Worm (Caenorhabditis elegans) whole organism, mixed stage, embryonic: ENCODE measurements around the gene srh-218.

Experiments
- M03D4.4 ChIP-seq: sonication (generic microtip); optimal IDR thresholded peaks from 2 replicates; lab custom pipeline; 2017; ENCODE audit warnings: mild to moderate bottlenecking, missing genetic modification characterization, missing compliant biosample characterization
- bed-3 ChIP-seq: fragments of 200-800 bp; sonication (Bioruptor generic); optimal IDR thresholded peaks from 3 replicates; lab custom pipeline; 2018; ENCODE audit warnings: mild to moderate bottlenecking, missing genetic modification characterization, moderate library complexity, missing compliant biosample characterization
- blmp-1 ChIP-seq: fragments of 150-350 bp; optimal IDR thresholded peaks from 2 replicates; lab custom pipeline; 2014; ENCODE audit warnings: missing biosample characterization, missing genetic modification characterization
- ceh-39 ChIP-seq: fragments of 150-350 bp; optimal IDR thresholded peaks from 2 replicates; lab custom pipeline; 2014; ENCODE audit warnings: missing biosample characterization, missing genetic modification characterization
- ceh-43 ChIP-seq: fragments of 200-800 bp; sonication (Bioruptor generic); optimal IDR thresholded peaks from 2 replicates; lab custom pipeline; 2018; ENCODE audit warnings: mild to moderate bottlenecking, missing genetic modification characterization, moderate library complexity, missing compliant biosample characterization
- ceh-83 ChIP-seq: fragments of 200-800 bp; sonication (Bioruptor generic); optimal IDR thresholded peaks from 2 replicates; lab custom pipeline; 2018; ENCODE audit warnings: mild to moderate bottlenecking, missing genetic modification characterization, missing compliant biosample characterization
- ces-1 ChIP-seq: fragments of 150-350 bp; optimal IDR thresholded peaks from 2 replicates; lab custom pipeline; 2014; ENCODE audit warnings: missing biosample characterization, missing genetic modification reagents, missing genetic modification characterization
- cnd-1 ChIP-seq: fragments of 200-800 bp; sonication (Bioruptor generic); optimal IDR thresholded peaks from 2 replicates; lab custom pipeline; 2018; ENCODE audit warnings: mild to moderate bottlenecking, missing genetic modification characterization, missing compliant biosample characterization
- drap-1 ChIP-seq: fragments of 200-800 bp; sonication (Bioruptor generic); optimal IDR thresholded peaks from 3 replicates; lab custom pipeline; 2018; ENCODE audit warnings: mild to moderate bottlenecking, missing genetic modification characterization, missing compliant biosample characterization
- elt-3 ChIP-seq: fragments of 150-350 bp; optimal IDR thresholded peaks from 2 replicates; lab custom pipeline; 2014; ENCODE audit warnings: missing biosample characterization, missing genetic modification characterization
- ham-2 ChIP-seq: fragments of 200-800 bp; sonication (Bioruptor generic); optimal IDR thresholded peaks from 2 replicates; lab custom pipeline; 2018; ENCODE audit warnings: mild to moderate bottlenecking, missing genetic modification characterization, missing compliant biosample characterization
- hlh-1 ChIP-seq: fragments of 150-350 bp; optimal IDR thresholded peaks from 2 replicates; lab custom pipeline; 2014; ENCODE audit warnings: missing biosample characterization, missing genetic modification reagents, missing genetic modification characterization
- lin-13 ChIP-seq: fragments of 150-350 bp; optimal IDR thresholded peaks from 2 replicates; lab custom pipeline; 2014; ENCODE audit warnings: missing biosample characterization, missing genetic modification characterization
- lin-32 ChIP-seq: fragments of 200-800 bp; sonication (Bioruptor generic); optimal IDR thresholded peaks from 2 replicates; lab custom pipeline; 2018; ENCODE audit warnings: mild to moderate bottlenecking, missing genetic modification characterization, missing compliant biosample characterization
- lsy-2 ChIP-seq: fragments of 150-350 bp; optimal IDR thresholded peaks from 2 replicates; lab custom pipeline; 2014; ENCODE audit warnings: missing biosample characterization, missing genetic modification characterization
- mab-5 ChIP-seq: fragments of 150-350 bp; optimal IDR thresholded peaks from 2 replicates; lab custom pipeline; 2014; ENCODE audit warnings: missing biosample characterization, missing genetic modification characterization
- mep-1 ChIP-seq: fragments of 150-350 bp; optimal IDR thresholded peaks from 2 replicates; lab custom pipeline; 2017; ENCODE audit warnings: missing biosample characterization, missing genetic modification reagents, missing genetic modification characterization, inconsistent platforms
- nhr-2 ChIP-seq: fragments of 150-350 bp; optimal IDR thresholded peaks from 2 replicates; lab custom pipeline; 2014; ENCODE audit warnings: missing biosample characterization, missing genetic modification characterization
- nhr-237 ChIP-seq: fragments of 150-350 bp; optimal IDR thresholded peaks from 2 replicates; lab custom pipeline; 2014; ENCODE audit warnings: missing biosample characterization, missing genetic modification characterization
- nhr-28 ChIP-seq: fragments of 150-350 bp; optimal IDR thresholded peaks from 2 replicates; lab custom pipeline; 2014; ENCODE audit warnings: missing biosample characterization, missing genetic modification characterization
- nhr-76 ChIP-seq: sonication (generic microtip); optimal IDR thresholded peaks from 2 replicates; lab custom pipeline; 2017; ENCODE audit warnings: missing biosample characterization, missing genetic modification characterization
- pha-4 ChIP-seq: fragments of 150-350 bp; optimal IDR thresholded peaks from 2 replicates; lab custom pipeline; 2018; ENCODE audit warnings: missing biosample characterization, missing genetic modification reagents, missing genetic modification characterization
- sem-2 ChIP-seq: fragments of 200-800 bp; sonication (Bioruptor generic); optimal IDR thresholded peaks from 2 replicates; lab custom pipeline; 2018; ENCODE audit warnings: mild to moderate bottlenecking, missing genetic modification characterization, missing compliant biosample characterization
- snpc-4 ChIP-seq: fragments of 150-350 bp; optimal IDR thresholded peaks from 2 replicates; lab custom pipeline; 2014; ENCODE audit warnings: missing biosample characterization, missing genetic modification characterization
- sptf-1 ChIP-seq: sonication (generic microtip); optimal IDR thresholded peaks from 2 replicates; lab custom pipeline; 2017; ENCODE audit warnings: mild to moderate bottlenecking, missing genetic modification characterization, moderate library complexity, missing compliant biosample characterization
- unc-39 ChIP-seq: fragments of 150-350 bp; optimal IDR thresholded peaks from 2 replicates; lab custom pipeline; 2014; ENCODE audit warnings: missing biosample characterization, missing genetic modification characterization
- unc-62 ChIP-seq: fragments of 150-350 bp; optimal IDR thresholded peaks from 2 replicates; lab custom pipeline; 2014; ENCODE audit warnings: missing biosample characterization, missing genetic modification reagents, missing genetic modification characterization
- zip-8 ChIP-seq: fragments of 150-350 bp; optimal IDR thresholded peaks from 2 replicates; lab custom pipeline; 2014; ENCODE audit warnings: missing biosample characterization, missing genetic modification characterization
- ztf-11 ChIP-seq: fragments of 150-350 bp; optimal IDR thresholded peaks from 2 replicates; lab custom pipeline; 2014; ENCODE audit warnings: missing biosample characterization, missing genetic modification characterization

The srh-218 gene

DNA sequence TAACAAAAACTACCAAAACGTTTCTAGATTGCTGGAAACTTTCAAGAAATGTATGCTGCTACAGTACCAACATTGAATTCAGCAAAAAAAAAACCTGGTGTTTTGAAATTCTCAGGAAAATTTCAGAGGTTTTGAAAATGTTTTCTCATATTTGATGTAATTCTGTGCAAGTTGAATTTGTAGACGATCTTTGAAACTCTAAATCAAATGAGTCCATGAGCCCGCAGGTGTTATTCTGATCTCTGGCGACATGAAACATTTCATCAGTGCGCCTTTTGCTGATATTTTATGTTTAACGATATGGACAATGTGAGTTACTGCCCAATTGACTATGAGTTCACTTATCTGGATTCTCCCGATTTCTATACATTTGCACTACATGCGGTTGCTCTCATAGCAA lies at the start of gene srh-218:
srh-218 (plus strand) TSS at position 301 of the 400 bp plus-strand sequence.
- no peak for TF ChIP-seq drap-1 (GFP tag; lab: Kevin White, UChicago)
- TF ChIP-seq hlh-1 (tag; lab: Kevin White, UChicago), result no peak
- TF ChIP-seq ztf-11, result no peak
- TF ChIP-seq snpc-4 (tag; lab: Kevin White, UChicago), result no peak
- no peak for TF ChIP-seq ces-1 (GFP tag; lab: Kevin White, UChicago)
- no peak for TF ChIP-seq unc-62 (GFP tag; lab: Kevin White, UChicago)
- TF ChIP-seq nhr-28 (tag; lab: Kevin White, UChicago), result no peak
- no peak for TF ChIP-seq lin-13 (tag; lab: Kevin White, UChicago)
- no peak for TF ChIP-seq cnd-1 (tag; lab: Kevin White, UChicago)
- TF ChIP-seq lsy-2 (tag; lab: Kevin White, UChicago), result no peak
- no peak for TF ChIP-seq ceh-39 (tag; lab: Kevin White, UChicago)
- TF ChIP-seq nhr-237 (tag; lab: Kevin White, UChicago), result no peak
- TF ChIP-seq pha-4 (tag; lab: Kevin White, UChicago), result no peak
- TF ChIP-seq M03D4.4 (tag; lab: Kevin White, UChicago), result no peak
- TF ChIP-seq ceh-83 (GFP tag; lab: Kevin White, UChicago), result no peak
- TF ChIP-seq ceh-43 (GFP tag; lab: Kevin White, UChicago), result no peak
- no peak for TF ChIP-seq mab-5 (tag; lab: Kevin White, UChicago)
- no peak for TF ChIP-seq bed-3 (GFP tag; lab: Kevin White, UChicago)
- TF ChIP-seq, all 35 proteins: peak for 0

- TF ChIP-seq ceh-83 (GFP tag; lab: Kevin White, UChicago), result no peak
- no peak for TF ChIP-seq ham-2
- TF ChIP-seq ceh-39 (tag; lab: Kevin White, UChicago), result no peak
- TF ChIP-seq ztf-11, result no peak
- TF ChIP-seq sem-2 (GFP tag; lab: Kevin White, UChicago), result no peak
- no peak for TF ChIP-seq sptf-1 (tag; lab: Kevin White, UChicago)
- TF ChIP-seq nhr-2 (tag; lab: Kevin White, UChicago), result no peak
- TF ChIP-seq M03D4.4 (tag; lab: Kevin White, UChicago), result no peak
- TF ChIP-seq mab-5 (tag; lab: Kevin White, UChicago), result no peak
- no peak for TF ChIP-seq ces-1 (GFP tag; lab: Kevin White, UChicago)
- no peak for TF ChIP-seq zip-8 (tag; lab: Kevin White, UChicago)
Measured at ce11 chrV:15444188-15444587, 49.6 kb upstream of the srh-218 start, which contains the start of gene T26H5.11. T26H5.11 (minus strand) TSS chrV:15444288.

DNA sequence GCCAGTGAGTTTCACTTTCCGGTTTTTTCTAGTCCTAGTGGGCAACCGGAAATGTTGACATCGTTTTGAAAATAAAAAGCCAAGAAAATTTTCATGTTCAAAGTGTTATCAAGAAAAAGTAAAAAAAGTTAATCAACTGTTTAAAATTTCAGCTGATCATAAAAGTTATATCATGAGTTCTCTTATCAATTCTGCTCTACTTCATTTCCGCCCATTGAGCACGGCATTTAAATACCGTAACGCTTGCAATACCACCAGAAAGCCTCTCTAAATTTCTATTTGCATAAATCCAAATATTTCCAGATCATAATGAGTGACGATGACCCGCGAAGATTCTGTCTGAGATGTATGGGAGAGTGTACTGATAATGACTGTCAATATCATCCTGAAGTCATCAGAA lies 49.2 kb upstream of the srh-218 start, which contains the start of gene T26H5.9:
T26H5.9 (plus strand) TSS at position 302 of the 400 bp plus-strand sequence.
- TF ChIP-seq nhr-2 (tag; lab: Kevin White, UChicago), result no peak
- TF ChIP-seq lin-32 (GFP tag; lab: Kevin White, UChicago), result no peak
- no peak for TF ChIP-seq elt-3 (tag; lab: Kevin White, UChicago)
- TF ChIP-seq nhr-76 (tag; lab: Kevin White, UChicago), result no peak
- TF ChIP-seq ceh-43 (GFP tag; lab: Kevin White, UChicago), result no peak
- TF ChIP-seq nhr-28 (tag; lab: Kevin White, UChicago), result no peak
- no peak for TF ChIP-seq snpc-4 (tag; lab: Kevin White, UChicago)
- no peak for TF ChIP-seq drap-1 (GFP tag; lab: Kevin White, UChicago)
- TF ChIP-seq pha-4 (tag; lab: Kevin White, UChicago), result no peak
- no peak for TF ChIP-seq unc-39 (tag; lab: Kevin White, UChicago)
- no peak for TF ChIP-seq ham-2

ce11 chrV:15445437-15445836 lies 48.3 kb upstream of the srh-218 start, which contains the start of gene srh-239:
srh-239 (plus strand) TSS chrV:15445737.
- TF ChIP-seq ztf-11 (no peak), ceh-39 (tag; lab: Kevin White, UChicago) (no peak), mep-1 (tag; lab: Kevin White, UChicago) (no peak)
- TF ChIP-seq, all 35 proteins: peak for 0

DNA sequence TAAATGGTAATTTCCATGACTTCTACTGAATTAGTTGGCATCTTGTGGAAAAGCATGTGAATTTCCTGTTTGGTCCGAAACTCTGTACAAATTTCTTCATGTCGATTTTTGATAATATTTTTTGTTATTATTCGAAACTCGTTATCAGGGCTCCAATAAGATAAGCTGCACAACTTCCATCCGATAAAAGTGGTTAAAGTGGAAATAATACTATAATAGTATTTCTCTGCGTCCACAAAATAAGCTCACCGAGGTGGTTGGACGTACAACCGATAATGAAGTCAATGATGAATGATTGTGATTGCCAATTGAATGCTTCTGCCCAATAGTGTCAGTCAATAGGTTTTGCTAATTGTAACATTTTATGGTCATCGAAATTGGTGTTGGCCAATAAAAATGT lies 45.4 kb upstream of the srh-218 start, which contains the start of gene T26H5.4:
T26H5.4 (minus strand) TSS at position 294 of the 400 bp plus-strand sequence.
- TF ChIP-seq mab-5 (tag; lab: Kevin White, UChicago) (no peak), mep-1 (tag; lab: Kevin White, UChicago) (no peak), bed-3 (GFP tag; lab: Kevin White, UChicago) (no peak), nhr-237 (tag; lab: Kevin White, UChicago) (no peak), ceh-43 (GFP tag; lab: Kevin White, UChicago) (no peak), unc-39 (tag; lab: Kevin White, UChicago) (no peak), sptf-1 (tag; lab: Kevin White, UChicago) (no peak), blmp-1 (tag; lab: Kevin White, UChicago) (no peak), ces-1 (GFP tag; lab: Kevin White, UChicago) (no peak)
